Fruit fly (Drosophila melanogaster) whole organism: ENCODE measurements around the gene Drsl2.

ENCODE experiments used
- psq ChIP-seq: fragments of >200 bp; optimal IDR thresholded peaks from 2 replicates; lab custom pipeline; 2017
- usp ChIP-seq: fragments of >200 bp; optimal IDR thresholded peaks from 2 replicates; lab custom pipeline; 2017; ENCODE audit warnings: missing biosample characterization, missing genetic modification characterization, mixed read lengths

dm6 chr3L:3306515-3306914 lies 7.6 kb upstream of the Drsl2 start:
- TF ChIP-seq usp (GFP tag; lab: Kevin White, UChicago): no peak
- TF ChIP-seq psq: no peak
